Worm (Caenorhabditis elegans): Measurements from ENCODE around the gene F22E5.2.
"Not testable (repeated sequence)": the region's sequence is repeated elsewhere in the genome, so short reads cannot be mapped to it uniquely, and the experiment has no call there.

Gene F22E5.2

DNA sequence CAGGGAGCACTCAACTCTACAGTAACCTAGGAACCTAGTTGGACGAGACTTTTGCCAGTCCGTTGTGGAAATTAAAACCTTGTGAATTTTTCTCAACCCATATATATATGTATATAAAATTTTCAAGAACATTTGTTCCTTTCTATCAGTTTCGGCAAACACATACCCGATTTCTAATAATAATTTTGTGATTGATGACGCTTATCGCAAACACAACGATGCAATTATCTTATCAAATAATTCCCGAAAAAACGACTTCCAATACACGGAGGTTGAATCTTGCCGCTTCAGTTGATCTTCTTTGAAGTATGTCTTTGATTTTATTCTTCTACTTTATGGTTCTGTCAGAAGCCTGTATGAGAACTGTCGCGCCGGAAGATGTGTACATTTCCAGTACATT, at the start of gene F22E5.2:
Gene F22E5.2 (plus strand): TSS at position 301 of the 400 bp plus-strand sequence.
- not testable (repeated sequence) for TF ChIP-seq pha-4, zip-8, elt-3 (tag; optimal IDR thresholded peaks at IDR 0.05)

DNA sequence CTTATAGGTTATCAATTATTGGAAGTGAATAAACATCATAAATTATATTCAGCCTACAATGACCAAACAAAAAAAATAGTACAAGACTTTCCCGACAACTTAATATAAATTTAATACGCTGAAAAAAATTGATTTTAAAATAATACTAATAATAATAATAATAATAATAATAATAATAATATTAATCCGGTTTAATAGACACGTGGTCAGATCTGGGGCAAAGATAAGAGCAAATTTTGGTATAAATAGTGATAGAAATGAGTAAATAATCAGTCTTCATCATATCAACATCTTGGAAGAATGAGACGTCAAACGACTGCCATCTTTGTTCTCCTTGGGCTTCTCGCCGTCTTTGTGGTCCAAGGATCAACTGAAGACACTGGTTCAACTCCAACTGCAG, 48.5 kb upstream of the F22E5.2 start, which contains the start of gene msrp-5:
Gene msrp-5 (plus strand): TSS at position 301 of the 400 bp plus-strand sequence.
- TF ChIP-seq elt-1 (tag; optimal IDR thresholded peaks at IDR 0.05; ENCODE audit: borderline replicate concordance, insufficient read depth); nhr-237 (tag; optimal IDR thresholded peaks at IDR 0.05); unc-39 (tag; optimal IDR thresholded peaks at IDR 0.05): not testable (repeated sequence)

DNA sequence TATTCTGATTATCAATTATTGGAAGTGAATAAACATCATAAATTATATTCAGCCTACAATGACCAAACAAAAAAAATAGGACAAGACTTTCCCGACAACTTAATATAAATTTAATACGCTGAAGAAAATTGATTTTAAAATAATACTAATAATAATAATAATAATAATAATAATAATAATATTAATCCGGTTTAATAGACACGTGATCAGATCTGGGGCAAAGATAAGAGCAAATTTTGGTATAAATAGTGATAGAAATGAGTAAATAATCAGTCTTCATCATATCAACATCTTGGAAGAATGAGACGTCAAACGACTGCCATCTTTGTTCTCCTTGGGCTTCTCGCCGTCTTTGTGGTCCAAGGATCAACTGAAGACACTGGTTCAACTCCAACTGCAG, 46.0 kb upstream of the F22E5.2 start, which contains the start of gene msrp-6:
Gene msrp-6 (plus strand): TSS at position 301 of the 400 bp plus-strand sequence.
- TF ChIP-seq nhr-237, hlh-1, pha-4 (tag; optimal IDR thresholded peaks at IDR 0.05): not testable (repeated sequence)

DNA sequence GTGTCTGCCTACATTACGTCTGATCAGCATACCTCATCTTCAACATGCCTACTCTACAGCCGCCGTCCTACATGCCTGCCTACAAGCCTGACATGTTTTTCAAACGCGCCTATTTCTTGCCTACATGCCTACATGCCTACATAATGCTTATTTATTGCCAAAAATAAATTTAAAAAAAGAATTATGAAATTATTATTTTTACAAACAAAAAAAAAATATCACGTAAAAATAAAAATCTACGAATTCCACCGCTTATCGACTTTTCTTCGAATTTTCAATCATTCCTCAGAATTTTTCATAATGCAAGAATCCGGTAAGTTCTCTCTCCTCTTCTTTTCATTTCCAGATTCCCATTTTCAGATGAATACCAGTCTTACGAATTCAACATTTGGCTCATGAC, 42.7 kb upstream of the F22E5.2 start, which contains the start of gene D2062.5:
Gene D2062.5 (plus strand): TSS at position 301 of the 400 bp plus-strand sequence.
- no peak for TF ChIP-seq zip-8 (tag; optimal IDR thresholded peaks at IDR 0.05)
- no peak for TF ChIP-seq ztf-11 (tag; optimal IDR thresholded peaks at IDR 0.05)
- no peak for TF ChIP-seq nhr-2 (tag; optimal IDR thresholded peaks at IDR 0.05)
- TF ChIP-seq ham-2 (GFP tag; optimal IDR thresholded peaks at IDR 0.05), result no peak
- no peak for TF ChIP-seq nhr-237 (tag; optimal IDR thresholded peaks at IDR 0.05)
- TF ChIP-seq ces-1 (GFP tag; optimal IDR thresholded peaks at IDR 0.05), result no peak
- no peak for TF ChIP-seq lin-32 (GFP tag; optimal IDR thresholded peaks at IDR 0.05)
- no peak for TF ChIP-seq cnd-1 (tag; optimal IDR thresholded peaks at IDR 0.05)
- TF ChIP-seq sem-2 (GFP tag; optimal IDR thresholded peaks at IDR 0.05), result no peak
- TF ChIP-seq elt-3 (tag; optimal IDR thresholded peaks at IDR 0.05), result no peak

DNA sequence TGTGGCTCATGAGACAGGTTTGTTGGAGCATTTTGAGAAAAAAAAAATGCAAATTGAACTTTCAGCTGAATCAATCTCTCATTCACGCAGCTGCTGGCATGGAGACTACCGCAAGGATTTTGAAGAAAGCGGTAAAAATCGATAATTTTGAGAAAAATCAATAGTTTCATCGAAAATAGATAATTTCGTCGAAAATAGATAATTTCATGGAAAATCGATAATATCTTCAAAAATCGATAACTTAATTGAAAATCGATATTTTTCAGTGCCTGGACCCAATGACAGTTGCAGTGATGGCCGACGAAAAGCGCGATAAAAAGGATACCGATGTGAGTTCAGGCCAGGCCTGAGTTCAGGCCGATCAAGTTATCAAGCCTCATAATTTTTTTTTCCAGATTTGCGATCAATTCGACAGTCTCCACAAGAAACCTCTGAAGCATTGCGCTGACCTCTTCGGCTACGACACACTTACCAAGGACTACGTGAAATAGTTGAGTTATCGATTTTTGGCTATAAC, 42.2 kb upstream of the F22E5.2 start, which contains the start of gene D2062.4:
Gene D2062.4 (plus strand): TSS at position 467 of the 517 bp plus-strand sequence.
- TF ChIP-seq blmp-1, elt-3, ceh-39 (tag; optimal IDR thresholded peaks at IDR 0.05): not testable (repeated sequence)

DNA sequence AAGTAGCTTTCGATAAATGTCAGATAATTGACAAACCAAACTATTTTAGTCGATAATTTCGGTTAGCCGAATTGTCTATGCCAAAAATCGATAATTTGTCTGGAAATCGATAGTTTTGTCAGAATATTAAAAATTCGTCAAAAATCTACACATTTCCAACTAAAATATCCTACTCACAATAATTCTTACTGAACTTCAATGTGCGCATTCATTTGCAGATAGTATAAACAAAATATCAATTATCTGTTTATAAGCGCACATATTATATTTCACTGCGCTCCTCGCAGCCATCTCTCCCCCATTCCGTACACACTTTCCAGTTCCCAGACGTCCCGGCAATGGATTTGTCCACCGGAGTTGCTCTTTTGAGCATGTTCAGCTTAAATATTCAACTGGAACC, 40.4 kb upstream of the F22E5.2 start, which contains the start of gene lgc-28:
Gene lgc-28 (plus strand): TSS at position 301 of the 400 bp plus-strand sequence.
- no peak for TF ChIP-seq zip-8 (tag; optimal IDR thresholded peaks at IDR 0.05)
- TF ChIP-seq ces-1 (GFP tag; optimal IDR thresholded peaks at IDR 0.05), result no peak
- TF ChIP-seq hlh-1 (tag; optimal IDR thresholded peaks at IDR 0.05), result no peak
- TF ChIP-seq unc-120 (tag; optimal IDR thresholded peaks at IDR 0.05; ENCODE audit: poor library complexity, severe bottlenecking), result no peak

DNA sequence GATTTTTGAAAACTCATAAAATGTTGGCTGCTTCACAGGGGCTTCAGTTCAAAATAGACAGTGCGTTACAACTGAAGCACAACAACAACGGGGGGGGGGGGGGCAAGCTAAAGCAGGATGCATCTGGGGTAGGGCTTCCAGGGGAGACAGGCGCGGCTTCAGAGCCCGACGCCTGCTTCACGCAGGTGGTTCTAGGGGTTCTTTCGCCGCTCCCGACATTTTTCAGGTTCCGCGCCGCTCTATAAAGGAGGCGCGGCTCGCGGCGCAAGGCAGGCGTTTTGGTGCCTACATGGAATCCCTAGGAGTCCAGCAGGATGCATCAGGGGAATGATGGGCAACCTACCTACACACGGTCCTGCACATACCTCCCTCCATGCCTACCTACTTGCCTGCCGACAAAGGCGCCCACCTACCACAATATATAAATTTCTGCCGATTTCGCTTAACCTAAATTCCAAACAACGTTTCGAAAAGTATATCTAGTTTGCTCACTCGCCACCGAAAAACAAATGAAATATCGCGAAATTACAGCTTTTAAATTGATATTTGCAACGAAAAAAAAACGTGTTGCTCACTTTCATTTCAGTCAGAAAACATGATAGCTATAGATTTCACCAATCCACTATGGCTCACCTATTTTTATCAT, 37.9 kb upstream of the F22E5.2 start, which contains the start of gene sri-71:
Gene sri-71 (plus strand): TSS at position 596 of the 646 bp plus-strand sequence.
- no peak for TF ChIP-seq unc-39 (tag; optimal IDR thresholded peaks at IDR 0.05)
- TF ChIP-seq sptf-1 (tag; optimal IDR thresholded peaks at IDR 0.05), result peak; percentile 32

DNA sequence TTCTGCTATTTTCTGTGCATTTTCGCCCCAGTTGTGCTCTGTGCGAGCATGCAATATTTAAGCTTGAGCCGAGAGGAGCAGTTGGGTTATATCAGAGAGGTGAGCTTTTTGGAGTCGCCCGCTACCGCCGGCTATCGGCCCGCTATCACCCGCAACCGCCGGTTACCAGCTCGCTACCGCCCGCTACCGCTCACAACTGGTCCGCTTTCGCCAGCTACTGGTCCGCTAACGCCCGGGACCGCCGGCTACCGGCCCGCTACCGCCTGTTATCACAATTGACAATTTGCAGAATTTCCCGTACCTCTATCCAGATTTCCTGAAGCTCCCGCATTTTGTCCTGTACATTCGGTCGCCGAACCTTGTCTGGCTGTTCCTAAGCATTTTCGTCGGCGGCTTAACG, 36.8 kb upstream of the F22E5.2 start:
- TF ChIP-seq unc-62 (GFP tag; optimal IDR thresholded peaks at IDR 0.05), result no peak
- TF ChIP-seq lsy-2 (tag; optimal IDR thresholded peaks at IDR 0.05), result no peak
- TF ChIP-seq ceh-39 (tag; optimal IDR thresholded peaks at IDR 0.05), result no peak
- TF ChIP-seq nhr-76 (tag; optimal IDR thresholded peaks at IDR 0.05), result no peak
- no peak for TF ChIP-seq bed-3 (GFP tag; optimal IDR thresholded peaks at IDR 0.05)
- TF ChIP-seq ham-2 (GFP tag; optimal IDR thresholded peaks at IDR 0.05), result no peak
- no peak for TF ChIP-seq ces-1 (GFP tag; optimal IDR thresholded peaks at IDR 0.05)
- no peak for TF ChIP-seq sem-2 (GFP tag; optimal IDR thresholded peaks at IDR 0.05)
- no peak for TF ChIP-seq tbx-8 (GFP tag; optimal IDR thresholded peaks at IDR 0.05)
- no peak for TF ChIP-seq elt-1 (tag; optimal IDR thresholded peaks at IDR 0.05; ENCODE audit: borderline replicate concordance, insufficient read depth)
- TF ChIP-seq nhr-2 (tag; optimal IDR thresholded peaks at IDR 0.05), result no peak
- no peak for TF ChIP-seq lin-13 (tag; optimal IDR thresholded peaks at IDR 0.05)
- no peak for TF ChIP-seq ceh-43 (GFP tag; optimal IDR thresholded peaks at IDR 0.05)
- no peak for TF ChIP-seq zip-8 (tag; optimal IDR thresholded peaks at IDR 0.05)
- TF ChIP-seq sptf-1 (tag; optimal IDR thresholded peaks at IDR 0.05), result no peak
- TF ChIP-seq hlh-1 (tag; optimal IDR thresholded peaks at IDR 0.05), result no peak
- TF ChIP-seq nhr-237 (tag; optimal IDR thresholded peaks at IDR 0.05), result no peak
